Worm (Caenorhabditis elegans): ENCODE data around the gene ssp-36.

- TF ChIP-seq pbrm-1 (GFP tag; IDR thresholded peaks at IDR 0.05) = no peak
- TF ChIP-seq aptf-3 (GFP tag; IDR thresholded peaks at IDR 0.05) = no peak
- TF ChIP-seq Y79H2A.3 (GFP tag; conservative IDR thresholded peaks at IDR 0.05) = no peak
- no peak for TF ChIP-seq rec-8 (tag; optimal IDR thresholded peaks at IDR 0.05)
- TF ChIP-seq T07F8.4 (tag; optimal IDR thresholded peaks at IDR 0.05) = no peak
- TF ChIP-seq unc-62 (GFP tag; optimal IDR thresholded peaks at IDR 0.05) = no peak
- no peak for TF ChIP-seq unc-130 (GFP tag; optimal IDR thresholded peaks at IDR 0.05)
- no peak for TF ChIP-seq ztf-18 (tag; optimal IDR thresholded peaks at IDR 0.05)
- no peak for TF ChIP-seq pha-4 (tag; optimal IDR thresholded peaks at IDR 0.05)
- TF ChIP-seq madf-10 (tag; optimal IDR thresholded peaks at IDR 0.05) = no peak
- no peak for TF ChIP-seq lin-40 (tag; optimal IDR thresholded peaks at IDR 0.05)
- TF ChIP-seq snpc-1.3 (tag; optimal IDR thresholded peaks at IDR 0.05; ENCODE audit: insufficient read depth) = no peak
- TF ChIP-seq ama-1 (optimal IDR thresholded peaks at IDR 0.05) = no peak
- no peak for TF ChIP-seq ama-1 (GFP tag; optimal IDR thresholded peaks at IDR 0.05)
Observed at ce11 chrIV:9799664-9800063, 33.5 kb upstream of the ssp-36 start.

Data from whole organism, young adult.